Worm (Caenorhabditis elegans): ENCODE data around the gene ced-11.

Gene ced-11

ce11 chrIII:9081763-9082162 lies 37.6 kb upstream of the ced-11 start, which contains the start of gene far-2:
far-2 (plus strand) TSS chrIII:9081828.
- TF ChIP-seq ceh-2 (tag; optimal IDR thresholded peaks at IDR 0.05) (no peak), Y22D7AL.16 (tag; optimal IDR thresholded peaks at IDR 0.05) (no peak), ztf-16 (tag; optimal IDR thresholded peaks at IDR 0.05) (no peak), unc-42 (tag; optimal IDR thresholded peaks at IDR 0.05) (no peak), ceh-19 (GFP tag; optimal IDR thresholded peaks at IDR 0.05) (no peak), ama-1 (optimal IDR thresholded peaks at IDR 0.05) (no peak)

ce11 chrIII:9083118-9083517 lies 36.2 kb upstream of the ced-11 start:
- TF ChIP-seq fax-1 (tag; optimal IDR thresholded peaks at IDR 0.05) (no peak), ceh-30 (tag; optimal IDR thresholded peaks at IDR 0.05) (no peak), ceh-18 (tag; optimal IDR thresholded peaks at IDR 0.05) (peak; percentile 44), hlh-30 (tag; optimal IDR thresholded peaks at IDR 0.05; ENCODE audit: insufficient read depth) (peak; percentile 34), rnt-1 (tag; optimal IDR thresholded peaks at IDR 0.05) (peak; percentile 75), ztf-16 (tag; optimal IDR thresholded peaks at IDR 0.05) (no peak), unc-3 (GFP tag; conservative IDR thresholded peaks at IDR 0.05) (no peak), unc-3 (tag; optimal IDR thresholded peaks at IDR 0.05) (no peak), unc-55 (GFP tag; optimal IDR thresholded peaks at IDR 0.05) (peak; percentile 2)

ce11 chrIII:9084329-9084728 lies 35.0 kb upstream of the ced-11 start:
- no peak for TF ChIP-seq mec-3 (tag; optimal IDR thresholded peaks at IDR 0.05; ENCODE audit: borderline replicate concordance)
- TF ChIP-seq unc-55 (GFP tag; optimal IDR thresholded peaks at IDR 0.05), result peak; percentile 82
- TF ChIP-seq elt-2 (tag; optimal IDR thresholded peaks at IDR 0.05), result peak; percentile 9
- TF ChIP-seq nfya-1 (tag; optimal IDR thresholded peaks at IDR 0.05), result peak; percentile 16
- peak; percentile 1 for TF ChIP-seq syd-9 (tag; optimal IDR thresholded peaks at IDR 0.05)
- no peak for TF ChIP-seq unc-3 (GFP tag; conservative IDR thresholded peaks at IDR 0.05)
- peak; percentile 28 for TF ChIP-seq unc-3 (tag; optimal IDR thresholded peaks at IDR 0.05)
- TF ChIP-seq madf-2 (tag; optimal IDR thresholded peaks at IDR 0.05), result no peak
- no peak for TF ChIP-seq hlh-30 (tag; optimal IDR thresholded peaks at IDR 0.05; ENCODE audit: insufficient read depth)
- TF ChIP-seq rnt-1 (tag; optimal IDR thresholded peaks at IDR 0.05), result peak; percentile 1
- no peak for TF ChIP-seq ztf-16 (tag; optimal IDR thresholded peaks at IDR 0.05)
- TF ChIP-seq hlh-8 (tag; optimal IDR thresholded peaks at IDR 0.05), result no peak
- peak; percentile 14 for TF ChIP-seq ceh-31 (tag; optimal IDR thresholded peaks at IDR 0.05)
- TF ChIP-seq ets-4 (tag; optimal IDR thresholded peaks at IDR 0.05), result no peak
- TF ChIP-seq fax-1 (tag; optimal IDR thresholded peaks at IDR 0.05), result no peak
- no peak for TF ChIP-seq ceh-45 (GFP tag; IDR thresholded peaks at IDR 0.05)
- TF ChIP-seq ceh-24 (tag; optimal IDR thresholded peaks at IDR 0.05), result no peak
- no peak for TF ChIP-seq hlh-15 (tag; optimal IDR thresholded peaks at IDR 0.05)
- peak; percentile 11 for TF ChIP-seq ceh-34 (tag; optimal IDR thresholded peaks at IDR 0.05)
- peak; percentile 91 for TF ChIP-seq unc-42 (tag; optimal IDR thresholded peaks at IDR 0.05)
- TF ChIP-seq hlh-13 (GFP tag; optimal IDR thresholded peaks at IDR 0.05), result no peak
- no peak for TF ChIP-seq ahr-1 (tag; optimal IDR thresholded peaks at IDR 0.05)
- no peak for TF ChIP-seq lim-6 (tag; optimal IDR thresholded peaks at IDR 0.05)

- TF ChIP-seq elt-2 (tag; optimal IDR thresholded peaks at IDR 0.05), result peak; percentile 70
- TF ChIP-seq nfya-1 (tag; optimal IDR thresholded peaks at IDR 0.05), result peak; percentile 18
- no peak for TF ChIP-seq eyg-1 (tag; optimal IDR thresholded peaks at IDR 0.05)
These were observed 30.0 kb upstream of the ced-11 start, which contains the start of the genes mccc-2 and mrpl-44 for ce11 chrIII:9089325-9089823. mccc-2 (minus strand) TSS chrIII:9089375. mrpl-44 (minus strand) TSS chrIII:9089375.

ce11 chrIII:9091392-9092291 lies 27.7 kb upstream of the ced-11 start, which contains the start of gene glp-1:
glp-1 (plus strand) TSS chrIII:9092241.
- TF ChIP-seq pros-1 (tag; optimal IDR thresholded peaks at IDR 0.05) (no peak), ref-2 (tag; optimal IDR thresholded peaks at IDR 0.05) (no peak), lin-11 (tag; optimal IDR thresholded peaks at IDR 0.05) (no peak), sox-4 (tag; optimal IDR thresholded peaks at IDR 0.05) (no peak), sox-2 (GFP tag; IDR thresholded peaks at IDR 0.05) (no peak), T23F11.4 (GFP tag; optimal IDR thresholded peaks at IDR 0.05) (no peak), ceh-9 (tag; optimal IDR thresholded peaks at IDR 0.05) (no peak), ceh-22 (tag; optimal IDR thresholded peaks at IDR 0.05) (no peak), C38D4.7 (GFP tag; optimal IDR thresholded peaks at IDR 0.05) (no peak), hlh-30 (tag; optimal IDR thresholded peaks at IDR 0.05; ENCODE audit: insufficient read depth) (no peak), ttx-3 (tag; optimal IDR thresholded peaks at IDR 0.05) (no peak), unc-42 (tag; optimal IDR thresholded peaks at IDR 0.05) (no peak)
